Worm (Caenorhabditis elegans) whole organism, L2 larva: Measurements from ENCODE around the gene pst-2.

Source experiments
- C34F6.9 ChIP-seq: fragments of 150-350 bp; optimal IDR thresholded peaks from 2 replicates; lab custom pipeline; 2014; ENCODE audit warnings: missing biosample characterization, missing genetic modification characterization
- F13H6.1 ChIP-seq: sonication (generic microtip); optimal IDR thresholded peaks from 2 replicates; lab custom pipeline; 2016; ENCODE audit warnings: missing genetic modification characterization, missing compliant biosample characterization
- R02D3.7 ChIP-seq: fragments of 150-350 bp; optimal IDR thresholded peaks from 2 replicates; lab custom pipeline; 2014; ENCODE audit warnings: missing biosample characterization, missing genetic modification characterization
- Y55F3AM.14 ChIP-seq: fragments of 200-800 bp; sonication (Bioruptor generic); optimal IDR thresholded peaks from 2 replicates; lab custom pipeline; 2018; ENCODE audit warnings: mild to moderate bottlenecking, missing genetic modification characterization, missing compliant biosample characterization
- ZK546.5 ChIP-seq: sonication (generic microtip); optimal IDR thresholded peaks from 2 replicates; lab custom pipeline; 2017; ENCODE audit warnings: missing biosample characterization, missing genetic modification characterization
- alr-1 ChIP-seq: fragments of 150-350 bp; optimal IDR thresholded peaks from 2 replicates; lab custom pipeline; 2014; ENCODE audit warnings: missing biosample characterization, missing genetic modification characterization
- aly-2 ChIP-seq: fragments of 150-350 bp; optimal IDR thresholded peaks from 2 replicates; lab custom pipeline; 2014; ENCODE audit warnings: missing biosample characterization, missing genetic modification characterization
- ama-1 ChIP-seq: fragments of 150-350 bp; optimal IDR thresholded peaks from 2 replicates; lab custom pipeline; 2018; ENCODE audit warnings: inconsistent platforms
- blmp-1 ChIP-seq: sonication (generic microtip); optimal IDR thresholded peaks from 2 replicates; lab custom pipeline; 2017; ENCODE audit warnings: missing genetic modification characterization, mild to moderate bottlenecking, missing compliant biosample characterization, antibody characterized with exemption, moderate library complexity; ENCODE audit not compliant: insufficient read depth
- ceh-16 ChIP-seq: fragments of 150-350 bp; optimal IDR thresholded peaks from 2 replicates; lab custom pipeline; 2014; ENCODE audit warnings: missing biosample characterization, missing genetic modification characterization
- ceh-82 ChIP-seq: fragments of 150-350 bp; optimal IDR thresholded peaks from 2 replicates; lab custom pipeline; 2014; ENCODE audit warnings: missing biosample characterization, missing genetic modification characterization
- crh-2 ChIP-seq: sonication (generic microtip); optimal IDR thresholded peaks from 2 replicates; lab custom pipeline; 2017; ENCODE audit warnings: missing biosample characterization, missing genetic modification characterization
- dmd-4 ChIP-seq: sonication (generic microtip); optimal IDR thresholded peaks from 2 replicates; lab custom pipeline; 2017; ENCODE audit warnings: missing biosample characterization, missing genetic modification characterization
- egl-27 ChIP-seq: sonication (generic microtip); optimal IDR thresholded peaks from 3 replicates; lab custom pipeline; 2017; ENCODE audit warnings: missing biosample characterization, missing genetic modification reagents, missing genetic modification characterization
- elt-1 ChIP-seq: fragments of 150-350 bp; optimal IDR thresholded peaks from 2 replicates; lab custom pipeline; 2014; ENCODE audit warnings: missing biosample characterization, missing genetic modification characterization
- elt-3 ChIP-seq: sonication (generic microtip); optimal IDR thresholded peaks from 2 replicates; lab custom pipeline; 2017; ENCODE audit warnings: missing biosample characterization, missing genetic modification characterization
- fos-1 ChIP-seq: fragments of 150-350 bp; optimal IDR thresholded peaks from 2 replicates; lab custom pipeline; 2014; ENCODE audit warnings: missing biosample characterization, missing genetic modification characterization
- gmeb-1 ChIP-seq: fragments of 150-350 bp; optimal IDR thresholded peaks from 2 replicates; lab custom pipeline; 2014; ENCODE audit warnings: missing biosample characterization, missing genetic modification characterization
- lin-11 ChIP-seq: fragments of 150-350 bp; sonication (generic microtip); optimal IDR thresholded peaks from 2 replicates; lab custom pipeline; 2014; ENCODE audit warnings: missing biosample characterization, missing genetic modification characterization, inconsistent platforms, mixed read lengths
- lin-13 ChIP-seq: fragments of 150-350 bp; optimal IDR thresholded peaks from 2 replicates; lab custom pipeline; 2014; ENCODE audit warnings: missing biosample characterization, missing genetic modification reagents, missing genetic modification characterization
- lin-39 ChIP-seq: fragments of 150-350 bp; optimal IDR thresholded peaks from 2 replicates; lab custom pipeline; 2014; ENCODE audit warnings: missing biosample characterization, missing genetic modification reagents, missing genetic modification characterization
- lsy-2 ChIP-seq, 2 experiments: fragments of 150-350 bp in 1 of 2; sonication (generic microtip) in 1 of 2; optimal IDR thresholded peaks; 2 replicates each; lab custom pipeline; 2014 to 2017; ENCODE audit warnings: missing biosample characterization in 2 of 2, missing genetic modification characterization in 2 of 2
- mab-5 ChIP-seq: fragments of 150-350 bp; optimal IDR thresholded peaks from 2 replicates; lab custom pipeline; 2014; ENCODE audit warnings: missing biosample characterization, missing genetic modification characterization
- mbf-1 ChIP-seq: sonication (generic microtip); optimal IDR thresholded peaks from 2 replicates; lab custom pipeline; 2017; ENCODE audit warnings: missing biosample characterization, missing genetic modification characterization
- mdl-1 ChIP-seq, 2 experiments: fragments of 150-350 bp in 1 of 2; sonication (generic microtip) in 1 of 2; optimal IDR thresholded peaks; 2 replicates each; lab custom pipeline; 2017; ENCODE audit warnings: missing biosample characterization in 2 of 2, missing genetic modification characterization in 2 of 2
- nhr-10 ChIP-seq: sonication (generic microtip); optimal IDR thresholded peaks from 2 replicates; lab custom pipeline; 2017; ENCODE audit warnings: missing biosample characterization, missing genetic modification characterization
- nhr-11 ChIP-seq: fragments of 150-350 bp; optimal IDR thresholded peaks from 2 replicates; lab custom pipeline; 2014; ENCODE audit warnings: missing biosample characterization, missing genetic modification characterization
- nhr-12 ChIP-seq: fragments of 150-350 bp; optimal IDR thresholded peaks from 2 replicates; lab custom pipeline; 2014; ENCODE audit warnings: missing biosample characterization, missing genetic modification characterization
- nhr-129 ChIP-seq: fragments of 150-350 bp; optimal IDR thresholded peaks from 2 replicates; lab custom pipeline; 2014; ENCODE audit warnings: missing biosample characterization, missing genetic modification characterization
- nhr-21 ChIP-seq: fragments of 150-350 bp; optimal IDR thresholded peaks from 2 replicates; lab custom pipeline; 2014; ENCODE audit warnings: missing biosample characterization, missing genetic modification characterization
- nhr-23 ChIP-seq: fragments of 150-350 bp; optimal IDR thresholded peaks from 2 replicates; lab custom pipeline; 2014; ENCODE audit warnings: missing biosample characterization, missing genetic modification reagents, missing genetic modification characterization
- nhr-237 ChIP-seq: fragments of 150-350 bp; optimal IDR thresholded peaks from 2 replicates; lab custom pipeline; 2014; ENCODE audit warnings: missing biosample characterization, missing genetic modification characterization
- nhr-25 ChIP-seq: fragments of 150-350 bp; sonication (generic microtip); optimal IDR thresholded peaks from 3 replicates; lab custom pipeline; 2014; ENCODE audit warnings: missing biosample characterization, missing genetic modification characterization
- nhr-6 ChIP-seq: fragments of 150-350 bp; optimal IDR thresholded peaks from 2 replicates; lab custom pipeline; 2014; ENCODE audit warnings: missing biosample characterization, missing genetic modification characterization
- nhr-77 ChIP-seq: fragments of 150-350 bp; optimal IDR thresholded peaks from 2 replicates; lab custom pipeline; 2014; ENCODE audit warnings: missing biosample characterization, missing genetic modification characterization
- peb-1 ChIP-seq: fragments of 150-350 bp; optimal IDR thresholded peaks from 2 replicates; lab custom pipeline; 2014; ENCODE audit warnings: missing biosample characterization, missing genetic modification characterization
- sem-4 ChIP-seq: fragments of 150-350 bp; optimal IDR thresholded peaks from 2 replicates; lab custom pipeline; 2014; ENCODE audit warnings: missing biosample characterization, missing genetic modification reagents, missing genetic modification characterization
- skn-1 ChIP-seq: sonication (generic microtip); optimal IDR thresholded peaks from 2 replicates; lab custom pipeline; 2017; ENCODE audit warnings: missing biosample characterization, missing genetic modification characterization
- sma-3 ChIP-seq: sonication (generic microtip); optimal IDR thresholded peaks from 2 replicates; lab custom pipeline; 2016; ENCODE audit warnings: missing genetic modification reagents, missing genetic modification characterization, missing compliant biosample characterization
- sma-9 ChIP-seq, 2 experiments: fragments of 150-350 bp in 1 of 2; sonication (generic microtip) in 1 of 2; optimal IDR thresholded peaks; 2 replicates each; lab custom pipeline; 2014 to 2016; ENCODE audit warnings: missing genetic modification characterization in 2 of 2, mild to moderate bottlenecking in 1 of 2, missing biosample characterization in 1 of 2, missing compliant biosample characterization in 1 of 2, missing genetic modification reagents in 1 of 2, moderate library complexity in 1 of 2
- snpc-4 ChIP-seq: fragments of 150-350 bp; optimal IDR thresholded peaks from 2 replicates; lab custom pipeline; 2014; ENCODE audit warnings: missing biosample characterization, missing genetic modification characterization
- unc-39 ChIP-seq: fragments of 150-350 bp; optimal IDR thresholded peaks from 2 replicates; lab custom pipeline; 2014; ENCODE audit warnings: missing biosample characterization, missing genetic modification characterization
- unc-55 ChIP-seq: fragments of 150-350 bp; sonication (generic microtip); optimal IDR thresholded peaks from 3 replicates; lab custom pipeline; 2014; ENCODE audit warnings: missing biosample characterization, missing genetic modification reagents, missing genetic modification characterization
- unc-62 ChIP-seq: fragments of 150-350 bp; optimal IDR thresholded peaks from 2 replicates; lab custom pipeline; 2014; ENCODE audit warnings: missing biosample characterization, missing genetic modification reagents, missing genetic modification characterization
- zag-1 ChIP-seq: fragments of 150-350 bp; optimal IDR thresholded peaks from 2 replicates; lab custom pipeline; 2014; ENCODE audit warnings: missing biosample characterization, missing genetic modification characterization
- ztf-1 ChIP-seq: fragments of 200-800 bp; sonication (Bioruptor generic); conservative IDR thresholded peaks from 2 replicates; pipeline ENCODE4 v1.3.6; 2022; ENCODE audit warnings: missing genetic modification characterization, missing compliant biosample characterization
- ztf-11 ChIP-seq: sonication (generic microtip); optimal IDR thresholded peaks from 2 replicates; lab custom pipeline; 2017; ENCODE audit warnings: missing biosample characterization, missing genetic modification characterization
- ztf-4 ChIP-seq: fragments of 150-350 bp; optimal IDR thresholded peaks from 2 replicates; lab custom pipeline; 2014; ENCODE audit warnings: missing biosample characterization, missing genetic modification characterization

pst-2 gene

DNA sequence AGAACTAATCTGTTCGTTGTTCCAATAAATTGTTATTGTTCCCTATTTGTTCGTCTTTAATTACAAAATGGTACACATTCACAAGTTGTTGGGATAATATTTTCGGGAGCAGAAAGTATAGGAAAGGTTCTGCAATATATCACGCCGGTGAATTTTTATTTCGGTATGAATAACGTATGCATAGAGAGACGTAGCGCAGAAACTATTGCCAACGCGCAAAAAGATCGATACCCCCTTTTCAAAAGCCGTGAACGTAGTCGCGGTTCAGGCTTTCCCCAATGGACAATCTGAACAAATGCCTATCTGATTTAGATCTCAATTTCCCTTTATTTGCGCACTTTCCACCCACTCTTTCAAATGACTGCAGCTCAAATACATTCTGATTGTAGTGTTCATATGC lies at the start of gene pst-2:
Gene pst-2, plus strand, starts transcription at position 293 of the 400 bp plus-strand sequence.
- no peak for TF ChIP-seq ZK546.5
- no peak for TF ChIP-seq unc-62 (GFP tag; lab: Kevin White, UChicago)
- TF ChIP-seq, all 48 proteins: peak for 0

DNA sequence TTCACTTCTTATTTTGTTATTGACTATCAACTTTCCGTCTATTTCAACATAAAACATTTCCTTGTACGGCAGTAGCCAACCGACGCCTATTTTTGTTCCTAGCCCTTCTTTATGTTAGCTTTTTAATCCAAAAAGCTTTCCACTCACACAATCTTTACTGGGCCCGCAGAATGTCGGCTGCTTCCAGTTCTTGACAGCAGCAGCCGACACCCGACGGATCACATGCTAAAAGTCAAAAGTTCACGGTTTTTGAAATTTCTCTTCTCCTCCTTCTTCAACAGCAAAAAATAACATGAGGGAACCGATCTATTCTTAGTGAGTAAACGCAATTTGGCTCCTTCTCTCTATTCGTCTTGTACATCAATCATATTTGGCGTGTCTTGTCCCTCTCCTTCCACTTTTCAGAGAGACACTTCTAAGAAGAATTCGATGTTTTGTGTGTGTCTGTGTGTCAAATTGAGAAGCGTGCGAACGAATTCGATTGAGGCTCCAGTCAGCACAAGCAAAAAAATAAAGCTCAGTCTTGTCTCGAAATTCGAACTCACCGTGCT lies 47.7 kb upstream of the pst-2 start:
- TF ChIP-seq dmd-4 (tag; lab: Kevin White, UChicago): no peak
- TF ChIP-seq aly-2 (tag; lab: Kevin White, UChicago): no peak
- no peak for TF ChIP-seq nhr-6 (tag; lab: Kevin White, UChicago)
- no peak for TF ChIP-seq ceh-82 (tag; lab: Kevin White, UChicago)
- no peak for TF ChIP-seq F13H6.1 (tag; lab: Kevin White, UChicago)
- TF ChIP-seq ztf-11 (tag; lab: Kevin White, UChicago): no peak
- no peak for TF ChIP-seq R02D3.7 (tag; lab: Kevin White, UChicago)
- no peak for TF ChIP-seq elt-3
- TF ChIP-seq ceh-16 (tag; lab: Kevin White, UChicago): no peak
- TF ChIP-seq unc-39 (tag; lab: Kevin White, UChicago): no peak
- TF ChIP-seq nhr-11 (tag; lab: Kevin White, UChicago): no peak
- peak in 1 of 2 experiments; percentile 10 for TF ChIP-seq lsy-2 (tag; optimal IDR thresholded peaks at IDR 0.05; lab: Kevin White, UChicago)
- TF ChIP-seq snpc-4 (tag; lab: Kevin White, UChicago): peak; percentile 91
- no peak for TF ChIP-seq skn-1
- TF ChIP-seq zag-1: peak; percentile 23
- TF ChIP-seq blmp-1: no peak
- TF ChIP-seq mdl-1 (tag; optimal IDR thresholded peaks at IDR 0.05; lab: Kevin White, UChicago): peak in 1 of 2 experiments; percentile 12
- peak; percentile 1 for TF ChIP-seq nhr-129 (tag; lab: Kevin White, UChicago)
- TF ChIP-seq nhr-77 (tag; lab: Kevin White, UChicago): no peak
- no peak for TF ChIP-seq fos-1 (tag; lab: Kevin White, UChicago)
- no peak for TF ChIP-seq ZK546.5
- no peak for TF ChIP-seq alr-1 (tag; lab: Kevin White, UChicago)
- TF ChIP-seq peb-1: no peak
- peak; percentile 47 for TF ChIP-seq C34F6.9
- TF ChIP-seq nhr-23 (tag; lab: Kevin White, UChicago): no peak
- no peak for TF ChIP-seq mbf-1
- no peak for TF ChIP-seq lin-11 (tag; lab: Kevin White, UChicago)
- TF ChIP-seq mab-5 (tag; lab: Kevin White, UChicago): no peak
- TF ChIP-seq egl-27: no peak
- TF ChIP-seq Y55F3AM.14 (GFP tag; lab: Kevin White, UChicago): no peak
- TF ChIP-seq sma-3 (GFP tag; lab: Kevin White, UChicago): no peak
- no peak for TF ChIP-seq lin-39 (tag; lab: Kevin White, UChicago)
- peak; percentile 54 for TF ChIP-seq unc-55
- peak; percentile 2 for TF ChIP-seq ztf-4 (tag; lab: Kevin White, UChicago)
- TF ChIP-seq nhr-21 (tag; lab: Kevin White, UChicago): no peak
- TF ChIP-seq nhr-12 (tag; lab: Kevin White, UChicago): no peak
- peak; percentile 38 for TF ChIP-seq lin-13
- no peak for TF ChIP-seq nhr-25 (tag; lab: Kevin White, UChicago)
- TF ChIP-seq sma-9 (GFP tag; optimal IDR thresholded peaks at IDR 0.05; lab: Kevin White, UChicago): peak; percentile 57
- TF ChIP-seq sma-9 (tag; optimal IDR thresholded peaks at IDR 0.05; lab: Kevin White, UChicago): no peak
- no peak for TF ChIP-seq ama-1 (lab: Kevin White, UChicago)
- TF ChIP-seq nhr-237: no peak
- TF ChIP-seq elt-1 (tag; lab: Kevin White, UChicago): no peak
- TF ChIP-seq nhr-10: no peak
- no peak for TF ChIP-seq unc-62 (GFP tag; lab: Kevin White, UChicago)
- no peak for TF ChIP-seq gmeb-1 (tag; lab: Kevin White, UChicago)
- TF ChIP-seq crh-2: no peak
- no peak for TF ChIP-seq ztf-1 (GFP tag; lab: Robert Waterston, UW)
- no peak for TF ChIP-seq sem-4
